Fruit fly (Drosophila melanogaster) whole organism, embryonic: Measurements from ENCODE around the gene Nsun5.

Source experiments
- Ada2b ChIP-seq: fragments of 200-800 bp; sonication (Bioruptor generic); IDR thresholded peaks from 2 replicates; pipeline ENCODE4 v1.3.6; 2022; ENCODE audit warnings: missing biosample characterization, missing genetic modification characterization
- Adf1 ChIP-seq: fragments of 200-800 bp; sonication (Bioruptor generic); IDR thresholded peaks from 2 replicates; pipeline ENCODE4 v1.3.6; 2022; ENCODE audit warnings: missing biosample characterization, missing genetic modification characterization
- Blimp-1 ChIP-seq: fragments of 200-800 bp; sonication (Bioruptor generic); optimal IDR thresholded peaks from 3 replicates; lab custom pipeline; 2018; ENCODE audit warnings: missing biosample characterization, missing genetic modification characterization, mild to moderate bottlenecking, moderate library complexity, missing genetic modification reagents
- CG10209 ChIP-seq: fragments of 200-800 bp; sonication (Bioruptor generic); optimal IDR thresholded peaks from 3 replicates; lab custom pipeline; 2017; ENCODE audit warnings: missing biosample characterization, mild to moderate bottlenecking, missing genetic modification characterization, missing genetic modification reagents
- CG1024 ChIP-seq: fragments of 200-800 bp; sonication (Bioruptor generic); IDR thresholded peaks from 2 replicates; pipeline ENCODE4 v1.3.6; 2022; ENCODE audit warnings: missing biosample characterization, missing genetic modification characterization
- CG10959 ChIP-seq: fragments of 200-800 bp; sonication (Bioruptor generic); IDR thresholded peaks from 2 replicates; pipeline ENCODE4 v1.3.6; 2022; ENCODE audit warnings: missing biosample characterization, missing genetic modification characterization
- CG11093 ChIP-seq: fragments of 200-800 bp; sonication (Bioruptor generic); IDR thresholded peaks from 3 replicates; pipeline ENCODE4 v1.3.6; 2022; ENCODE audit warnings: missing biosample characterization, missing genetic modification characterization
- CG13296 ChIP-seq: fragments of 200-800 bp; sonication (Bioruptor generic); optimal IDR thresholded peaks from 3 replicates; lab custom pipeline; 2018; ENCODE audit warnings: missing biosample characterization, mild to moderate bottlenecking, missing genetic modification characterization
- CG14014 ChIP-seq: fragments of 200-800 bp; sonication (Bioruptor generic); IDR thresholded peaks from 2 replicates; pipeline ENCODE4 v1.3.6; 2022; ENCODE audit warnings: missing biosample characterization, missing genetic modification characterization
- CG14441 ChIP-seq: fragments of 200-800 bp; sonication (Bioruptor generic); IDR thresholded peaks from 2 replicates; pipeline ENCODE4 v1.3.6; 2022; ENCODE audit warnings: missing biosample characterization, missing genetic modification characterization
- CG17328 ChIP-seq: fragments of 200-800 bp; sonication (Bioruptor generic); IDR thresholded peaks from 2 replicates; pipeline ENCODE4 v1.3.6; 2022; ENCODE audit warnings: missing biosample characterization, missing genetic modification characterization
- CG2199 ChIP-seq: fragments of 200-800 bp; sonication (Bioruptor generic); IDR thresholded peaks from 3 replicates; pipeline ENCODE4 v1.3.6; 2022; ENCODE audit warnings: missing biosample characterization, missing genetic modification characterization
- CG34376 ChIP-seq: fragments of 200-800 bp; sonication (Bioruptor generic); optimal IDR thresholded peaks from 2 replicates; lab custom pipeline; 2018; ENCODE audit warnings: missing biosample characterization, mild to moderate bottlenecking, missing genetic modification characterization
- CG34422 ChIP-seq: fragments of 200-800 bp; sonication (Bioruptor generic); IDR thresholded peaks from 3 replicates; pipeline ENCODE4 v1.3.6; 2022; ENCODE audit warnings: missing biosample characterization, missing genetic modification characterization
- CG4820 ChIP-seq: fragments of 200-800 bp; sonication (Bioruptor generic); optimal IDR thresholded peaks from 3 replicates; lab custom pipeline; 2016; ENCODE audit warnings: missing biosample characterization, missing genetic modification characterization
- CG7556 ChIP-seq: fragments of 200-800 bp; sonication (Bioruptor generic); optimal IDR thresholded peaks from 2 replicates; lab custom pipeline; 2017; ENCODE audit warnings: missing biosample characterization, mild to moderate bottlenecking, missing genetic modification characterization
- CG7745 ChIP-seq: fragments of 200-800 bp; sonication (Bioruptor generic); optimal IDR thresholded peaks from 2 replicates; lab custom pipeline; 2018; ENCODE audit warnings: missing biosample characterization, mild to moderate bottlenecking, missing genetic modification characterization, moderate library complexity
- Dek ChIP-seq: fragments of 200-800 bp; sonication (Bioruptor generic); optimal IDR thresholded peaks from 3 replicates; lab custom pipeline; 2019; ENCODE audit warnings: missing biosample characterization, mild to moderate bottlenecking, missing genetic modification characterization, moderate library complexity
- Gug ChIP-seq: fragments of 200-800 bp; sonication (Bioruptor generic); IDR thresholded peaks from 4 replicates; pipeline ENCODE4 v1.3.6; 2022; ENCODE audit warnings: missing biosample characterization, missing genetic modification characterization
- Max ChIP-seq: fragments of 200-800 bp; sonication (Bioruptor generic); optimal IDR thresholded peaks from 2 replicates; lab custom pipeline; 2016; ENCODE audit warnings: missing biosample characterization, mild to moderate bottlenecking, missing genetic modification characterization
- Mes4 ChIP-seq: fragments of 200-800 bp; sonication (Bioruptor generic); optimal IDR thresholded peaks from 2 replicates; lab custom pipeline; 2016; ENCODE audit warnings: missing biosample characterization, missing genetic modification characterization
- Mrtf ChIP-seq: fragments of 200-800 bp; sonication (Bioruptor generic); IDR thresholded peaks from 3 replicates; pipeline ENCODE4 v1.3.6; 2022; ENCODE audit warnings: missing biosample characterization, missing genetic modification characterization
- NFAT ChIP-seq: fragments of 200-800 bp; sonication (Bioruptor generic); IDR thresholded peaks from 2 replicates; pipeline ENCODE4 v1.3.6; 2022; ENCODE audit warnings: missing biosample characterization, missing genetic modification characterization
- Nf-YB ChIP-seq: fragments of 200-800 bp; sonication (Bioruptor generic); optimal IDR thresholded peaks from 3 replicates; lab custom pipeline; 2019; ENCODE audit warnings: missing biosample characterization, mild to moderate bottlenecking, missing genetic modification characterization, moderate library complexity
- Sin3A ChIP-seq: fragments of >200 bp; optimal IDR thresholded peaks from 2 replicates; lab custom pipeline; 2018
- ato ChIP-seq: fragments of 200-800 bp; sonication (Bioruptor generic); IDR thresholded peaks from 2 replicates; pipeline ENCODE4 v1.3.6; 2022; ENCODE audit warnings: missing biosample characterization, missing genetic modification characterization; ENCODE audit not compliant: partially characterized antibody
- bowl ChIP-seq: fragments of 200-800 bp; sonication (Bioruptor generic); IDR thresholded peaks from 2 replicates; pipeline ENCODE4 v1.3.6; 2022; ENCODE audit warnings: missing biosample characterization, missing genetic modification characterization
- cato ChIP-seq: fragments of 200-800 bp; sonication (Bioruptor generic); optimal IDR thresholded peaks from 2 replicates; lab custom pipeline; 2016; ENCODE audit warnings: missing biosample characterization, missing genetic modification characterization, borderline replicate concordance
- chif ChIP-seq, 2 experiments: fragments of 200-800 bp; sonication (Bioruptor generic); optimal IDR thresholded peaks; 3 replicates each; lab custom pipeline; 2016; ENCODE audit warnings: missing biosample characterization in 2 of 2, missing genetic modification characterization in 2 of 2
- fd96Cb ChIP-seq: fragments of 200-800 bp; sonication (Bioruptor generic); optimal IDR thresholded peaks from 2 replicates; lab custom pipeline; 2018; ENCODE audit warnings: missing biosample characterization, mild to moderate bottlenecking, missing genetic modification characterization, moderate library complexity
- gcm2 ChIP-seq: fragments of 200-800 bp; sonication (Bioruptor generic); optimal IDR thresholded peaks from 2 replicates; lab custom pipeline; 2016; ENCODE audit warnings: missing biosample characterization, missing genetic modification characterization
- ind ChIP-seq: fragments of 200-800 bp; sonication (Bioruptor generic); optimal IDR thresholded peaks from 3 replicates; lab custom pipeline; 2016; ENCODE audit warnings: missing biosample characterization, missing genetic modification characterization
- jing ChIP-seq: fragments of 200-800 bp; sonication (Bioruptor generic); optimal IDR thresholded peaks from 2 replicates; lab custom pipeline; 2018; ENCODE audit warnings: missing biosample characterization, mild to moderate bottlenecking, missing genetic modification characterization
- ken ChIP-seq: fragments of 200-800 bp; sonication (Bioruptor generic); IDR thresholded peaks from 3 replicates; pipeline ENCODE4 v1.3.6; 2022; ENCODE audit warnings: missing biosample characterization, missing genetic modification characterization
- lbe ChIP-seq: fragments of 200-800 bp; sonication (Bioruptor generic); optimal IDR thresholded peaks from 2 replicates; lab custom pipeline; 2016; ENCODE audit warnings: missing biosample characterization, mild to moderate bottlenecking, missing genetic modification characterization
- lilli ChIP-seq: fragments of 200-800 bp; sonication (Bioruptor generic); optimal IDR thresholded peaks from 3 replicates; lab custom pipeline; 2016; ENCODE audit warnings: missing biosample characterization, missing genetic modification characterization
- lov ChIP-seq, 2 experiments: fragments of 200-800 bp in 1 of 2; fragments of >200 bp in 1 of 2; sonication (Bioruptor generic) in 1 of 2; IDR thresholded peaks in 1 of 2; optimal IDR thresholded peaks in 1 of 2; 2 replicates in 1 of 2; 3 replicates in 1 of 2; pipeline versions ENCODE4 v1.3.6 to Lab custom; 2017 to 2022; ENCODE audit warnings: missing biosample characterization in 1 of 2, missing genetic modification characterization in 1 of 2
- mam ChIP-seq: fragments of 200-800 bp; sonication (Bioruptor generic); optimal IDR thresholded peaks from 3 replicates; lab custom pipeline; 2016; ENCODE audit warnings: missing biosample characterization, missing genetic modification characterization
- nau ChIP-seq: fragments of 200-800 bp; sonication (Bioruptor generic); optimal IDR thresholded peaks from 3 replicates; lab custom pipeline; 2017; ENCODE audit warnings: missing biosample characterization, mild to moderate bottlenecking, missing genetic modification characterization, missing genetic modification reagents
- nmo ChIP-seq: fragments of 200-800 bp; sonication (Bioruptor generic); optimal IDR thresholded peaks from 2 replicates; lab custom pipeline; 2018; ENCODE audit warnings: missing biosample characterization, mild to moderate bottlenecking, missing genetic modification characterization, moderate library complexity
- pnt ChIP-seq: fragments of 200-800 bp; sonication (Bioruptor generic); optimal IDR thresholded peaks from 3 replicates; lab custom pipeline; 2016; ENCODE audit warnings: missing biosample characterization, missing genetic modification characterization
- pum ChIP-seq: fragments of 200-800 bp; sonication (Bioruptor generic); optimal IDR thresholded peaks from 2 replicates; lab custom pipeline; 2016; ENCODE audit warnings: missing biosample characterization, missing genetic modification characterization
- ranshi ChIP-seq: fragments of 200-800 bp; sonication (Bioruptor generic); IDR thresholded peaks from 2 replicates; pipeline ENCODE4 v1.3.6; 2022; ENCODE audit warnings: missing biosample characterization, missing genetic modification characterization
- sens ChIP-seq: fragments of 200-800 bp; sonication (Bioruptor generic); peaks from one replicate; lab custom pipeline; 2016; ENCODE audit warnings: missing biosample characterization, missing genetic modification characterization
- sens-2 ChIP-seq: fragments of 200-800 bp; sonication (Bioruptor generic); IDR thresholded peaks from 2 replicates; pipeline ENCODE4 v1.3.6; 2022; ENCODE audit warnings: missing biosample characterization, missing genetic modification characterization
- shn ChIP-seq: fragments of 200-800 bp; sonication (Bioruptor generic); optimal IDR thresholded peaks from 3 replicates; lab custom pipeline; 2016; ENCODE audit warnings: missing biosample characterization, missing genetic modification characterization
- ssp ChIP-seq: fragments of 200-800 bp; sonication (Bioruptor generic); IDR thresholded peaks from 2 replicates; pipeline ENCODE4 v1.3.6; 2022; ENCODE audit warnings: missing biosample characterization, missing genetic modification characterization
- tio ChIP-seq: fragments of 200-800 bp; sonication (Bioruptor generic); optimal IDR thresholded peaks from 2 replicates; lab custom pipeline; 2017; ENCODE audit warnings: missing biosample characterization, missing genetic modification characterization, inconsistent platforms
- ttk ChIP-seq: fragments of 200-800 bp; sonication (Bioruptor generic); IDR thresholded peaks from 2 replicates; pipeline ENCODE4 v2.1.2; 2022; ENCODE audit warnings: missing biosample characterization, missing genetic modification characterization
- zfh1 ChIP-seq: fragments of 200-800 bp; sonication (Bioruptor generic); IDR thresholded peaks from 3 replicates; pipeline ENCODE4 v1.3.6; 2022; ENCODE audit warnings: missing biosample characterization, missing genetic modification characterization

Gene Nsun5

dm6 chr3R:19118505-19119138 lies 43.5 kb downstream of the Nsun5 start (continued):
- peak; percentile 44; the same call in 1 of the 2 replicates for TF ChIP-seq sens-2 (GFP tag; lab: Robert Waterston, UW)
- TF ChIP-seq Mes4 (GFP tag; lab: Kevin White, UChicago): no peak
- peak; percentile 6 for TF ChIP-seq CG4820 (GFP tag; lab: Kevin White, UChicago)
- 0 out of 2 replicates have a peak, but pooled peaks have one; percentile 29 for TF ChIP-seq CG14014
- peak; percentile 22 for TF ChIP-seq fd96Cb (tag; lab: Kevin White, UChicago)
- peak in 1 of 2 experiments; percentile 27 for TF ChIP-seq chif (GFP tag; optimal IDR thresholded peaks at IDR 0.05; lab: Kevin White, UChicago)
- TF ChIP-seq pnt (GFP tag; lab: Kevin White, UChicago): peak; percentile 2
- TF ChIP-seq Sin3A: no peak
- TF ChIP-seq ssp: peak; percentile 32; the same call in 1 of the 2 replicates
- peak; percentile 35 for TF ChIP-seq nmo (GFP tag; lab: Kevin White, UChicago)
- TF ChIP-seq sens (GFP tag; lab: Kevin White, UChicago): no peak
- no peak for TF ChIP-seq CG2199 (GFP tag; lab: Robert Waterston, UW)
- TF ChIP-seq ranshi (GFP tag; lab: Robert Waterston, UW): peak; percentile 39; the same call in 1 of the 2 replicates
- TF ChIP-seq nau (GFP tag; lab: Kevin White, UChicago): no peak
- 0 out of 2 replicates have a peak, but pooled peaks have one; percentile 25 for TF ChIP-seq CG14441 (GFP tag; lab: Robert Waterston, UW)
- no peak for TF ChIP-seq mam (GFP tag; lab: Kevin White, UChicago)
- TF ChIP-seq lov (optimal IDR thresholded peaks at IDR 0.05; lab: Kevin White, UChicago): no peak
- TF ChIP-seq lov (GFP tag; IDR thresholded peaks at IDR 0.05; lab: Robert Waterston, UW): 0 out of 3 replicates have a peak, but pooled peaks have one; percentile 46
- TF ChIP-seq cato (GFP tag; lab: Kevin White, UChicago): no peak
- no peak for TF ChIP-seq CG7745 (tag; lab: Kevin White, UChicago)
- TF ChIP-seq ato (GFP tag; lab: Robert Waterston, UW): no peak
- TF ChIP-seq Nf-YB (GFP tag; lab: Kevin White, UChicago): no peak
- peak; percentile 49; the same call in 1 of the 2 replicates for TF ChIP-seq CG1024
- no peak for TF ChIP-seq CG13296 (GFP tag; lab: Kevin White, UChicago)
- peak; percentile 66 for TF ChIP-seq zfh1 (GFP tag; lab: Robert Waterston, UW)
- TF ChIP-seq CG34422 (GFP tag; lab: Robert Waterston, UW): peak; percentile 48; the same call in 1 of the 3 replicates
- peak; percentile 38; the same call in 1 of the 3 replicates for TF ChIP-seq ken (GFP tag; lab: Robert Waterston, UW)
- peak; percentile 17 for TF ChIP-seq ind (GFP tag; lab: Kevin White, UChicago)
- TF ChIP-seq bowl (GFP tag; lab: Robert Waterston, UW): no peak
- no peak for TF ChIP-seq Max
- peak; percentile 15 for TF ChIP-seq pum
- TF ChIP-seq CG34376: no peak
- no peak for TF ChIP-seq Adf1 (GFP tag; lab: Robert Waterston, UW)
- no peak for TF ChIP-seq CG7556 (GFP tag; lab: Kevin White, UChicago)
- 0 out of 3 replicates have a peak, but pooled peaks have one; percentile 30 for TF ChIP-seq Mrtf (GFP tag; lab: Robert Waterston, UW)
- TF ChIP-seq Blimp-1 (GFP tag; lab: Kevin White, UChicago): peak; percentile 47
- TF ChIP-seq Ada2b: 0 out of 2 replicates have a peak, but pooled peaks have one; percentile 6
- TF ChIP-seq Dek (tag; lab: Kevin White, UChicago): no peak
- TF ChIP-seq Gug (GFP tag; lab: Robert Waterston, UW): peak; percentile 52; the same call in 2 of the 4 replicates
- no peak for TF ChIP-seq NFAT
- peak; percentile 10 for TF ChIP-seq tio (GFP tag; lab: Kevin White, UChicago)
- no peak for TF ChIP-seq gcm2 (GFP tag; lab: Kevin White, UChicago)
- TF ChIP-seq shn (GFP tag; lab: Kevin White, UChicago): no peak
- TF ChIP-seq CG10209 (GFP tag; lab: Kevin White, UChicago): no peak
- peak; percentile 32 for TF ChIP-seq lbe (GFP tag; lab: Kevin White, UChicago)
- TF ChIP-seq CG10959 (GFP tag; lab: Robert Waterston, UW): peak; percentile 52; the same call in 1 of the 2 replicates
- peak; percentile 12 for TF ChIP-seq jing (GFP tag; lab: Kevin White, UChicago)
- TF ChIP-seq CG17328 (GFP tag; lab: Robert Waterston, UW): peak; percentile 69
- TF ChIP-seq CG11093 (GFP tag; lab: Robert Waterston, UW): no peak
- TF ChIP-seq ttk: peak; percentile 66
- TF ChIP-seq lilli: no peak
